Worm (Caenorhabditis elegans): ENCODE measurements around the gene lpin-1.

DNA sequence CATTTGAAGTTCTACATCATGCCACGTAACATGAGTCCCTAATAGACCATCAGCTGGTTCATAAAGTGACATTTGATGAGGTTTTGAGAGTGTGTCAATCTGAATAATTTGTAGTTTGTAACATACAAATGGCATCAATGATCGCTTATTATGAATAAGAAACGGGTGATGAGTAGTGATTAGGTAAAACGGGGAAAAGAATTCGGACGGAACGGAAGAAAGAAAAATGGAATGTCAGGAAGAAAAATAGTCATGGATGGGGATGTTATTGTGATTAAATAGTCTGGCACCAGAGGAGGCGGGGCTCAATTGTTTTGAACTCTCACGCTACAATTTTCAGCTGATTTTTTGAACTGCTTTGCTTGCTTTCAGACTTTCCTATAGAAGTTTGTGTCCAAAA, 19.8 kb downstream of the lpin-1 start, which contains the start of gene H37A05.2:
- TF ChIP-seq nhr-77 (tag; optimal IDR thresholded peaks at IDR 0.05) (no peak), sptf-1 (tag; optimal IDR thresholded peaks at IDR 0.05) (no peak), ama-1 (optimal IDR thresholded peaks at IDR 0.05) (no peak), lin-13 (GFP tag; optimal IDR thresholded peaks at IDR 0.05) (no peak), sox-4 (tag; optimal IDR thresholded peaks at IDR 0.05) (no peak), egl-27 (tag; optimal IDR thresholded peaks at IDR 0.05) (no peak), fos-1 (tag; optimal IDR thresholded peaks at IDR 0.05) (no peak), aly-2 (tag; optimal IDR thresholded peaks at IDR 0.05) (no peak), lir-3 (tag; optimal IDR thresholded peaks at IDR 0.05; ENCODE audit: poor library complexity) (no peak), zag-1 (tag; optimal IDR thresholded peaks at IDR 0.05) (no peak), snpc-4 (tag; optimal IDR thresholded peaks at IDR 0.05) (no peak)
